Fruit fly (Drosophila melanogaster) whole organism, embryonic: ENCODE data around the gene Gnpat.

ENCODE experiments used
- Aef1 ChIP-seq: fragments of 200-800 bp; sonication (Bioruptor generic); IDR thresholded peaks from 3 replicates; pipeline ENCODE4 v1.3.6; 2022; ENCODE audit warnings: missing biosample characterization, missing genetic modification characterization
- Atf3 ChIP-seq: fragments of 200-800 bp; sonication (Bioruptor generic); optimal IDR thresholded peaks from 3 replicates; lab custom pipeline; 2016; ENCODE audit warnings: missing biosample characterization, missing genetic modification characterization
- Awh ChIP-seq: fragments of 200-800 bp; sonication (Bioruptor generic); IDR thresholded peaks from 2 replicates; pipeline ENCODE4, ENCODE4 v1.3.6; 2022; ENCODE audit warnings: missing biosample characterization, missing genetic modification characterization
- CG1024 ChIP-seq: fragments of 200-800 bp; sonication (Bioruptor generic); IDR thresholded peaks from 2 replicates; pipeline ENCODE4 v1.3.6; 2022; ENCODE audit warnings: missing biosample characterization, missing genetic modification characterization
- CG10366 ChIP-seq: fragments of 200-800 bp; sonication (Bioruptor generic); IDR thresholded peaks from 2 replicates; pipeline ENCODE4 v1.3.6; 2022; ENCODE audit warnings: missing biosample characterization, missing genetic modification characterization
- CG13287 ChIP-seq: fragments of 200-800 bp; sonication (Bioruptor generic); IDR thresholded peaks from 2 replicates; pipeline ENCODE4 v1.3.6; 2022; ENCODE audit warnings: missing biosample characterization, missing genetic modification characterization; ENCODE audit not compliant: partially characterized antibody
- CG14050 ChIP-seq: fragments of 200-800 bp; sonication (Bioruptor generic); IDR thresholded peaks from 3 replicates; pipeline ENCODE4 v1.3.6; 2022; ENCODE audit warnings: missing biosample characterization, missing genetic modification characterization
- CG14710 ChIP-seq: fragments of 200-800 bp; sonication (Bioruptor generic); optimal IDR thresholded peaks from 3 replicates; lab custom pipeline; 2019; ENCODE audit warnings: missing biosample characterization, mild to moderate bottlenecking, missing genetic modification characterization, moderate library complexity
- CG1529 ChIP-seq: fragments of 200-800 bp; sonication (Bioruptor generic); optimal IDR thresholded peaks from 3 replicates; lab custom pipeline; 2018; ENCODE audit warnings: missing biosample characterization, missing genetic modification characterization
- CG15601 ChIP-seq: fragments of 200-800 bp; sonication (Bioruptor generic); optimal IDR thresholded peaks from 3 replicates; lab custom pipeline; 2019; ENCODE audit warnings: missing biosample characterization, mild to moderate bottlenecking, missing genetic modification characterization, moderate library complexity
- CG17359 ChIP-seq: fragments of 200-800 bp; sonication (Bioruptor generic); optimal IDR thresholded peaks from 3 replicates; lab custom pipeline; 2018; ENCODE audit warnings: missing biosample characterization, mild to moderate bottlenecking, missing genetic modification characterization, moderate library complexity
- CG2678 ChIP-seq: fragments of 200-800 bp; sonication (Bioruptor generic); optimal IDR thresholded peaks from 3 replicates; lab custom pipeline; 2019; ENCODE audit warnings: missing biosample characterization, mild to moderate bottlenecking, missing genetic modification characterization, moderate library complexity
- CG32532 ChIP-seq: fragments of 200-800 bp; sonication (Bioruptor generic); IDR thresholded peaks from 2 replicates; pipeline ENCODE4 v1.3.6; 2022; ENCODE audit warnings: missing biosample characterization, missing genetic modification characterization
- CG4404 ChIP-seq: fragments of 200-800 bp; sonication (Bioruptor generic); IDR thresholded peaks from 2 replicates; pipeline ENCODE4 v1.3.6; 2022; ENCODE audit warnings: missing biosample characterization, missing genetic modification characterization
- CG4854 ChIP-seq: fragments of 200-800 bp; sonication (Bioruptor generic); optimal IDR thresholded peaks from 2 replicates; lab custom pipeline; 2016; ENCODE audit warnings: missing biosample characterization, missing genetic modification characterization, inconsistent platforms
- CG7839 ChIP-seq: fragments of 200-800 bp; sonication (Bioruptor generic); optimal IDR thresholded peaks from 3 replicates; lab custom pipeline; 2018; ENCODE audit warnings: missing biosample characterization, mild to moderate bottlenecking, missing genetic modification characterization, moderate library complexity
- CG8388 ChIP-seq: fragments of 200-800 bp; sonication (Bioruptor generic); optimal IDR thresholded peaks from 2 replicates; lab custom pipeline; 2019; ENCODE audit warnings: missing biosample characterization, mild to moderate bottlenecking, missing genetic modification characterization, moderate library complexity
- CG8944 ChIP-seq: fragments of 200-800 bp; sonication (Bioruptor generic); optimal IDR thresholded peaks from 3 replicates; lab custom pipeline; 2016; ENCODE audit warnings: missing biosample characterization, missing genetic modification characterization
- CG9932 ChIP-seq: fragments of 200-800 bp; sonication (Bioruptor generic); IDR thresholded peaks from 2 replicates; pipeline ENCODE4 v1.3.6; 2022; ENCODE audit warnings: missing biosample characterization, missing genetic modification characterization
- CrebB ChIP-seq: fragments of 200-800 bp; sonication (Bioruptor generic); optimal IDR thresholded peaks from 3 replicates; lab custom pipeline; 2018; ENCODE audit warnings: missing biosample characterization, mild to moderate bottlenecking, missing genetic modification characterization
- Doc2 ChIP-seq: fragments of 200-800 bp; sonication (Bioruptor generic); IDR thresholded peaks from 2 replicates; pipeline ENCODE4 v1.3.6; 2022; ENCODE audit warnings: missing biosample characterization, missing genetic modification characterization
- Ets65A ChIP-seq: fragments of 200-800 bp; sonication (Bioruptor generic); peaks from one replicate; lab custom pipeline; 2016; ENCODE audit warnings: missing biosample characterization, missing genetic modification characterization
- H15 ChIP-seq: fragments of 200-800 bp; sonication (Bioruptor generic); IDR thresholded peaks from 3 replicates; pipeline ENCODE4 v1.3.6; 2022; ENCODE audit warnings: missing biosample characterization, missing genetic modification characterization
- Mes4 ChIP-seq: fragments of 200-800 bp; sonication (Bioruptor generic); optimal IDR thresholded peaks from 2 replicates; lab custom pipeline; 2016; ENCODE audit warnings: missing biosample characterization, missing genetic modification characterization
- Oli ChIP-seq: fragments of 200-800 bp; sonication (Bioruptor generic); optimal IDR thresholded peaks from 2 replicates; lab custom pipeline; 2018; ENCODE audit warnings: missing biosample characterization, mild to moderate bottlenecking, missing genetic modification characterization, moderate library complexity
- Ptx1 ChIP-seq: fragments of 200-800 bp; sonication (Bioruptor generic); IDR thresholded peaks from 2 replicates; pipeline ENCODE4 v1.3.6; 2022; ENCODE audit warnings: missing biosample characterization, missing genetic modification characterization
- Rx ChIP-seq: fragments of 200-800 bp; sonication (Bioruptor generic); IDR thresholded peaks from 2 replicates; pipeline ENCODE4 v1.3.6; 2022; ENCODE audit warnings: missing biosample characterization, missing genetic modification characterization
- Ssrp ChIP-seq: fragments of 200-800 bp; sonication (Bioruptor generic); optimal IDR thresholded peaks from 2 replicates; lab custom pipeline; 2018; ENCODE audit warnings: missing biosample characterization, mild to moderate bottlenecking, missing genetic modification characterization, moderate library complexity
- Usf ChIP-seq: fragments of 200-800 bp; sonication (Bioruptor generic); optimal IDR thresholded peaks from 2 replicates; lab custom pipeline; 2017; ENCODE audit warnings: missing genotype, missing biosample characterization, missing genetic modification characterization
- dpn ChIP-seq, 2 experiments: fragments of 200-800 bp; sonication (Bioruptor generic); optimal IDR thresholded peaks; 3 replicates each; lab custom pipeline; 2016; ENCODE audit warnings: missing biosample characterization in 2 of 2, missing genetic modification characterization in 2 of 2
- en ChIP-seq: fragments of 200-800 bp; sonication (Bioruptor generic); optimal IDR thresholded peaks from 2 replicates; lab custom pipeline; 2016; ENCODE audit warnings: missing biosample characterization, missing genetic modification characterization
- eyg ChIP-seq: fragments of 200-800 bp; sonication (Bioruptor generic); optimal IDR thresholded peaks from 3 replicates; lab custom pipeline; 2016; ENCODE audit warnings: missing biosample characterization, missing genetic modification characterization
- gem ChIP-seq: fragments of 200-800 bp; sonication (Bioruptor generic); optimal IDR thresholded peaks from 2 replicates; lab custom pipeline; 2019; ENCODE audit warnings: missing biosample characterization, mild to moderate bottlenecking, missing genetic modification characterization, moderate library complexity
- klu ChIP-seq: fragments of 200-800 bp; sonication (Bioruptor generic); IDR thresholded peaks from 2 replicates; pipeline ENCODE4 v1.3.6; 2022; ENCODE audit warnings: missing biosample characterization, missing genetic modification characterization
- lab ChIP-seq: fragments of 200-800 bp; sonication (Bioruptor generic); optimal IDR thresholded peaks from 3 replicates; lab custom pipeline; 2017; ENCODE audit warnings: missing biosample characterization, missing genetic modification characterization, mild to moderate bottlenecking, moderate library complexity, missing genetic modification reagents
- mam ChIP-seq: fragments of 200-800 bp; sonication (Bioruptor generic); optimal IDR thresholded peaks from 3 replicates; lab custom pipeline; 2016; ENCODE audit warnings: missing biosample characterization, missing genetic modification characterization
- oc ChIP-seq: fragments of 200-800 bp; sonication (Bioruptor generic); optimal IDR thresholded peaks from 2 replicates; lab custom pipeline; 2018; ENCODE audit warnings: missing biosample characterization, mild to moderate bottlenecking, missing genetic modification characterization, moderate library complexity
- pnt ChIP-seq: fragments of 200-800 bp; sonication (Bioruptor generic); optimal IDR thresholded peaks from 3 replicates; lab custom pipeline; 2016; ENCODE audit warnings: missing biosample characterization, missing genetic modification characterization
- prd ChIP-seq, 3 experiments: fragments of >200 bp in 2 of 3; fragments of 200-800 bp in 1 of 3; sonication (Bioruptor generic) in 1 of 3; optimal IDR thresholded peaks in 2 of 3; IDR thresholded peaks in 1 of 3; 2 replicates in 2 of 3; 3 replicates in 1 of 3; pipeline versions ENCODE4 v1.3.6 to Lab custom; 2017 to 2022; ENCODE audit warnings: missing biosample characterization in 1 of 3, missing genetic modification characterization in 1 of 3
- sc ChIP-seq, 3 experiments: fragments of >200 bp in 2 of 3; fragments of 200-800 bp in 1 of 3; sonication (Bioruptor generic) in 1 of 3; optimal IDR thresholded peaks; 2 replicates in 2 of 3; 3 replicates in 1 of 3; lab custom pipeline; 2017; ENCODE audit warnings: mild to moderate bottlenecking in 1 of 3, missing biosample characterization in 1 of 3, missing genetic modification characterization in 1 of 3, missing genetic modification reagents in 1 of 3
- seq ChIP-seq: fragments of 200-800 bp; sonication (Bioruptor generic); IDR thresholded peaks from 2 replicates; pipeline ENCODE4 v1.3.6; 2022; ENCODE audit warnings: missing biosample characterization, missing genetic modification characterization
- slou ChIP-seq: fragments of 200-800 bp; sonication (Bioruptor generic); optimal IDR thresholded peaks from 3 replicates; lab custom pipeline; 2016; ENCODE audit warnings: missing biosample characterization, missing genetic modification characterization
- ssp ChIP-seq: fragments of 200-800 bp; sonication (Bioruptor generic); IDR thresholded peaks from 2 replicates; pipeline ENCODE4 v1.3.6; 2022; ENCODE audit warnings: missing biosample characterization, missing genetic modification characterization
- usp ChIP-seq: fragments of >200 bp; optimal IDR thresholded peaks from 2 replicates; lab custom pipeline; 2017; ENCODE audit warnings: missing biosample characterization, missing genetic modification characterization
- zfh1 ChIP-seq: fragments of 200-800 bp; sonication (Bioruptor generic); IDR thresholded peaks from 3 replicates; pipeline ENCODE4 v1.3.6; 2022; ENCODE audit warnings: missing biosample characterization, missing genetic modification characterization
- zfh2 ChIP-seq: fragments of 200-800 bp; sonication (Bioruptor generic); optimal IDR thresholded peaks from 2 replicates; lab custom pipeline; 2016; ENCODE audit warnings: missing biosample characterization, missing genetic modification characterization

Gnpat gene

DNA sequence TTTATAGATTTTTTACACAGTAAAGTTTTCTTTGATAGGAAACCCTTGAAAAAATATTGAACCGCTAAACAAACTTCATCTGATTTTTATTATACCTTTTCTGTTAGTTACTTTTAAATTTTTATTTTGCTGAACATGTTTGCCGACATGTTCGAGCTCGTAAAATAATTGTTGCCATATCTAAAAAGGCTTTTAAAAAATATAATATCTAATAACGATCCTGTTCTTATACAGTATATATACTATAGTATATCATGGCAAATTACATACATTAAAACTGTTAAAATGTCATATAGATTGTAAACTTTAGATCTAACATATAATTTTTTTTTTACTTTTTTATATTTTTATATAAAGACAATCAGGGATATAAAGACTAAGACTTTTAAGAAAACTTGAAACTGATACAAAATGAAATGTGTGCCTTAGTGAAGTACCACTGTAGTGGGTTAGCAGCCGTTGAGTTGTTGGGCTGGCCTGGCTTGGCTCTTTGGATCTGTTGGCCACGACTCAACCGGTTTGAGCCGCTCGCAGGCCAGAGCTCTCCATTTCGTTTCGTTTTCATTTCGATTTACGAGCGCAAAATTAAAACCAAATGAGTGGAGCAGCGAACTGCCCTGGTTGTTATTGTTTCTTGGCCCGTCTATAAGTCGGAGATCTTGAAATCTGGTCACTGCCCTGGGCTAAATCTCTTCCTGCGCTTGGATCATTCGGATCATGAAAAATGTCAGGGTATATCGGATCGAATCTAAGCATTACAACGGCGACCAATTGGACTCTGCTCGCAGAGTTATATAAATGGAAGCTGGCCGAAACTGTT, 41.9 kb upstream of the Gnpat start (continued):
- TF ChIP-seq sc (optimal IDR thresholded peaks at IDR 0.05; lab: Kevin White, UChicago): no peak
- peak; percentile 5 for TF ChIP-seq sc (GFP tag; optimal IDR thresholded peaks at IDR 0.05; lab: Kevin White, UChicago)

DNA sequence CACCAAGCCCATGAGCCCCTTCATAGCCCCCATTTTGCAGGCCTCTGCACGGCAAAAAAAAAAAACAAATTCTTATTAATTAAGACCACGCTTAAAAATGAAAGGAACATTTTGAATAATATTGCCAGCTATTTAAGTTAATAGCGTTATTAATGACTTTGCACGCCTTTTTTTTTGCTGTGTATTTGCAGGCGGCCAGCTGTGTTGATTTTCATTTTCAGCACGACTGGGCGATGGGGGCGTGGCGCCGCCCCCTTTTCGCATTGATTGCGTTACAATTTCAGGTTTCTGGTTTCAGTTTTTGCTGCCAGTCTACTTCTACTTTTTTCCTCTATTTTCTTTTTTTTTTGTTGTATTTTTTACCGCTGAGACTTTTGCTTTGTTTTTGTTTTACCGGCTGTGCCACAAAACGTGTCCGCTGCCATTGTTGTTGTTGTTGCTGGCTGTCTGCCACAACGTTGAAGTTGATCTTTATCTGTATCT, 41.2 kb upstream of the Gnpat start:
- TF ChIP-seq ssp (GFP tag; lab: Robert Waterston, UW): peak; percentile 49
- peak; percentile 69 for TF ChIP-seq Ptx1 (GFP tag; lab: Robert Waterston, UW)
- TF ChIP-seq Ets65A (GFP tag; lab: Kevin White, UChicago): peak; percentile 91
- TF ChIP-seq Oli (tag; lab: Kevin White, UChicago): peak; percentile 25
- peak; percentile 44; the same call in 1 of the 2 replicates for TF ChIP-seq seq
- TF ChIP-seq H15: 0 out of 3 replicates have a peak, but pooled peaks have one; percentile 30
- no peak for TF ChIP-seq Doc2
- TF ChIP-seq klu (GFP tag; lab: Robert Waterston, UW): peak; percentile 59
- peak; percentile 56 for TF ChIP-seq CG10366 (GFP tag; lab: Robert Waterston, UW)
- no peak for TF ChIP-seq prd (optimal IDR thresholded peaks at IDR 0.05; lab: Kevin White, UChicago)
- TF ChIP-seq prd (GFP tag; IDR thresholded peaks at IDR 0.05; lab: Robert Waterston, UW): peak; percentile 70; the same call in 2 of the 3 replicates
- no peak for TF ChIP-seq CrebB
- TF ChIP-seq Aef1 (GFP tag; lab: Robert Waterston, UW): peak; percentile 48; the same call in 2 of the 3 replicates
- TF ChIP-seq zfh1 (GFP tag; lab: Robert Waterston, UW): peak; percentile 63; the same call in 2 of the 3 replicates
- TF ChIP-seq dpn (GFP tag; optimal IDR thresholded peaks at IDR 0.05; lab: Kevin White, UChicago): peak in 1 of 2 experiments; percentile 13
- TF ChIP-seq CG8944 (GFP tag; lab: Kevin White, UChicago): peak; percentile 15
- no peak for TF ChIP-seq CG1529 (GFP tag; lab: Kevin White, UChicago)
- TF ChIP-seq CG2678 (tag; lab: Kevin White, UChicago): peak; percentile 21
- TF ChIP-seq CG32532 (GFP tag; lab: Robert Waterston, UW): peak; percentile 62
- peak; percentile 4 for TF ChIP-seq zfh2 (GFP tag; lab: Kevin White, UChicago)
- TF ChIP-seq CG9932: peak; percentile 27; the same call in 1 of the 2 replicates
- peak; percentile 11 for TF ChIP-seq CG4854 (GFP tag; lab: Kevin White, UChicago)
- no peak for TF ChIP-seq CG14710
- TF ChIP-seq CG8388 (GFP tag; lab: Kevin White, UChicago): peak; percentile 9
- TF ChIP-seq oc: peak; percentile 2
- TF ChIP-seq Awh (GFP tag; lab: Robert Waterston, UW): 0 out of 2 replicates have a peak, but pooled peaks have one; percentile 17
- peak; percentile 47; the same call in 1 of the 2 replicates for TF ChIP-seq Rx (GFP tag; lab: Robert Waterston, UW)
- no peak for TF ChIP-seq slou (GFP tag; lab: Kevin White, UChicago)
- no peak for TF ChIP-seq Mes4 (GFP tag; lab: Kevin White, UChicago)
- TF ChIP-seq CG14050 (GFP tag; lab: Robert Waterston, UW): peak; percentile 34; the same call in 1 of the 3 replicates
- peak; percentile 49 for TF ChIP-seq gem (tag; lab: Kevin White, UChicago)
- TF ChIP-seq eyg (GFP tag; lab: Kevin White, UChicago): no peak
- peak; percentile 65 for TF ChIP-seq CG17359 (tag; lab: Kevin White, UChicago)
- TF ChIP-seq CG13287: no peak
- TF ChIP-seq Atf3 (GFP tag; lab: Kevin White, UChicago): no peak
- TF ChIP-seq pnt (GFP tag; lab: Kevin White, UChicago): peak; percentile 39
- peak; percentile 55 for TF ChIP-seq CG7839 (tag; lab: Kevin White, UChicago)
- peak; percentile 52; the same call in 1 of the 2 replicates for TF ChIP-seq CG1024 (GFP tag; lab: Robert Waterston, UW)
- peak; percentile 21 for TF ChIP-seq mam (GFP tag; lab: Kevin White, UChicago)
- TF ChIP-seq Ssrp (tag; lab: Kevin White, UChicago): peak; percentile 13
- no peak for TF ChIP-seq Usf (GFP tag; lab: Kevin White, UChicago)
- TF ChIP-seq en: no peak
- TF ChIP-seq CG4404: peak; percentile 29; the same call in 1 of the 2 replicates
- no peak for TF ChIP-seq usp (GFP tag; lab: Kevin White, UChicago)
- peak; percentile 71 for TF ChIP-seq lab
- TF ChIP-seq CG15601 (tag; lab: Kevin White, UChicago): no peak
